Worm (Caenorhabditis elegans) whole organism, L2 larva: ENCODE measurements around the gene tbce-1.

Source experiments
- ama-1 ChIP-seq: fragments of 150-350 bp; optimal IDR thresholded peaks from 2 replicates; lab custom pipeline; 2018; ENCODE audit warnings: inconsistent platforms
- blmp-1 ChIP-seq: sonication (generic microtip); optimal IDR thresholded peaks from 2 replicates; lab custom pipeline; 2017; ENCODE audit warnings: missing genetic modification characterization, mild to moderate bottlenecking, missing compliant biosample characterization, antibody characterized with exemption, moderate library complexity; ENCODE audit not compliant: insufficient read depth
- elt-3 ChIP-seq: sonication (generic microtip); optimal IDR thresholded peaks from 2 replicates; lab custom pipeline; 2017; ENCODE audit warnings: missing biosample characterization, missing genetic modification characterization
- mbf-1 ChIP-seq: sonication (generic microtip); optimal IDR thresholded peaks from 2 replicates; lab custom pipeline; 2017; ENCODE audit warnings: missing biosample characterization, missing genetic modification characterization
- nhr-10 ChIP-seq: sonication (generic microtip); optimal IDR thresholded peaks from 2 replicates; lab custom pipeline; 2017; ENCODE audit warnings: missing biosample characterization, missing genetic modification characterization
- nhr-23 ChIP-seq: fragments of 150-350 bp; optimal IDR thresholded peaks from 2 replicates; lab custom pipeline; 2014; ENCODE audit warnings: missing biosample characterization, missing genetic modification reagents, missing genetic modification characterization
- snpc-4 ChIP-seq: fragments of 150-350 bp; optimal IDR thresholded peaks from 2 replicates; lab custom pipeline; 2014; ENCODE audit warnings: missing biosample characterization, missing genetic modification characterization
- unc-62 ChIP-seq: fragments of 150-350 bp; optimal IDR thresholded peaks from 2 replicates; lab custom pipeline; 2014; ENCODE audit warnings: missing biosample characterization, missing genetic modification reagents, missing genetic modification characterization
- zag-1 ChIP-seq: fragments of 150-350 bp; optimal IDR thresholded peaks from 2 replicates; lab custom pipeline; 2014; ENCODE audit warnings: missing biosample characterization, missing genetic modification characterization
- ztf-4 ChIP-seq: fragments of 150-350 bp; optimal IDR thresholded peaks from 2 replicates; lab custom pipeline; 2014; ENCODE audit warnings: missing biosample characterization, missing genetic modification characterization

DNA sequence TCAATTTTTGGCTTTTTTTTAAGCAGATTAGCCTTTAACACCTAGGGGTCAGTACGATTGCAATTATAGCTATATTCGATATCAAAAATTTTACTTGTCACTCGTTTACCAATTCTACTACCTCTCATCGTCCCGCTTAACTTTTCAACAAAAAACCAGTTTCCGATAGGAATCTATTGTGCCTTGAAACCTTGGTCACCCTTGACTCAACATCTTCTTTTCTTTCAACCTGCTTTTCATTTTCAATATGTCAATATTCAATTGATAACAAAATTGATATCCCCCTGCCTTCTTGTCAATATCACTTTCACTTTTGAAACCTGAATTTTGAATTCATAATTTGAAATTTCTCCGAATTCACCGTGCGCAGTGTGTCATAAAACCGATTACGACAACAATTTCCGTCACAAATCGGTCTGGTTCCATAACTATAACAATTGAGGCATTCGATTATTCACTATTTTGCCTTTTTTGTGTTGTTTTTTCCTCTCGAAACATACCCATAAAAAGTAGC, 8.2 kb downstream of the tbce-1 start:
- TF ChIP-seq elt-3 (tag; lab: Kevin White, UChicago) (no peak), ztf-4 (tag; lab: Kevin White, UChicago) (no peak), snpc-4 (tag; lab: Kevin White, UChicago) (no peak), unc-62 (GFP tag; lab: Kevin White, UChicago) (no peak), mbf-1 (tag; lab: Kevin White, UChicago) (no peak), zag-1 (tag; lab: Kevin White, UChicago) (no peak), nhr-10 (tag; lab: Kevin White, UChicago) (no peak), nhr-23 (no peak), ama-1 (lab: Kevin White, UChicago) (no peak), blmp-1 (peak; percentile 62)
